Worm (Caenorhabditis elegans): Measurements from ENCODE around the gene cpg-8.

DNA sequence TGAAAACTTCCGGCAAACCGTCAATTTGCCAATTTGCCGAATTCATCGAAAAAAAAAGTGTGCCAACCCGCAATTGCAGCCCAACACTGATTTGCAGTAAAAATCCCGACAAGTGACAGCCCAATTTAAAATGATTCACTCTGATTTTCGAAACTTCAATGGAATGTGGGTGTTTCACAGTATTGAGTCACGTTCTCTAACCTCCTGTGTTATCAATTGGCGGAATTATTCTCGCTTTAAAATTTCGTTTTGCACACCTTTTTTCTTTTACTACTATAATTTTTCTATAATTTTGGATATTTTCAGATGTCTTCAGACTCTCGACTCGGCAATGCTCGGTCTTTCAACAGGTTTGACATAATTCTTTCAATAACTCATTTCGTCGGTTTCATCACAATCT lies 30.1 kb upstream of the cpg-8 start, which contains the start of gene F39G3.5:
- TF ChIP-seq peb-1 (tag; optimal IDR thresholded peaks at IDR 0.05) (no peak), elt-3 (tag; optimal IDR thresholded peaks at IDR 0.05) (no peak), aly-2 (tag; optimal IDR thresholded peaks at IDR 0.05) (no peak), nhr-10 (tag; optimal IDR thresholded peaks at IDR 0.05) (no peak)
